Fruit fly (Drosophila melanogaster) whole organism, adult: ENCODE measurements around the gene prd.

Source experiments
- CG11617 ChIP-seq: fragments of 200-800 bp; sonication (Bioruptor generic); optimal IDR thresholded peaks from 2 replicates; lab custom pipeline; 2017; ENCODE audit warnings: mild to moderate bottlenecking, missing biosample characterization, missing genetic modification reagents, missing genetic modification characterization
- CG12768 ChIP-seq: fragments of 200-800 bp; sonication (Bioruptor generic); optimal IDR thresholded peaks from 2 replicates; lab custom pipeline; 2017; ENCODE audit warnings: missing biosample characterization, missing genetic modification characterization, mild to moderate bottlenecking, moderate library complexity, missing genetic modification reagents
- CG14711 ChIP-seq: fragments of 200-800 bp; sonication (Bioruptor generic); optimal IDR thresholded peaks from 2 replicates; lab custom pipeline; 2018; ENCODE audit warnings: missing biosample characterization, mild to moderate bottlenecking, missing genetic modification characterization, moderate library complexity
- CG1620 ChIP-seq: fragments of 200-800 bp; sonication (Bioruptor generic); optimal IDR thresholded peaks from 2 replicates; lab custom pipeline; 2016; ENCODE audit warnings: missing biosample characterization, missing genetic modification characterization
- CG33017 ChIP-seq: fragments of 200-800 bp; sonication (Bioruptor generic); optimal IDR thresholded peaks from 2 replicates; lab custom pipeline; 2018; ENCODE audit warnings: missing biosample characterization, mild to moderate bottlenecking, missing genetic modification characterization, moderate library complexity
- CG5204 ChIP-seq: fragments of 200-800 bp; sonication (Bioruptor generic); optimal IDR thresholded peaks from 2 replicates; lab custom pipeline; 2016; ENCODE audit warnings: missing biosample characterization, missing genetic modification characterization
- CG7045 ChIP-seq: fragments of 200-800 bp; sonication (Bioruptor generic); optimal IDR thresholded peaks from 2 replicates; lab custom pipeline; 2017; ENCODE audit warnings: missing biosample characterization, mild to moderate bottlenecking, missing genetic modification characterization
- CG7101 ChIP-seq: fragments of 200-800 bp; sonication (Bioruptor generic); optimal IDR thresholded peaks from 2 replicates; lab custom pipeline; 2018; ENCODE audit warnings: missing biosample characterization, mild to moderate bottlenecking, missing genetic modification characterization, moderate library complexity
- Clk ChIP-seq: fragments of 200-800 bp; sonication (Bioruptor generic); optimal IDR thresholded peaks from 2 replicates; lab custom pipeline; 2017; ENCODE audit warnings: missing biosample characterization, missing genetic modification characterization
- Crg-1 ChIP-seq: fragments of 200-800 bp; sonication (Bioruptor generic); optimal IDR thresholded peaks from 2 replicates; lab custom pipeline; 2016; ENCODE audit warnings: missing biosample characterization, missing genetic modification characterization
- Hr96 ChIP-seq: fragments of 200-800 bp; sonication (Bioruptor generic); optimal IDR thresholded peaks from 2 replicates; lab custom pipeline; 2016; ENCODE audit warnings: missing biosample characterization, missing genetic modification characterization
- Mnt ChIP-seq: fragments of 200-800 bp; sonication (Bioruptor generic); optimal IDR thresholded peaks from 2 replicates; lab custom pipeline; 2016; ENCODE audit warnings: missing biosample characterization, mild to moderate bottlenecking, missing genetic modification characterization
- bab1 ChIP-seq: fragments of 200-800 bp; sonication (Bioruptor generic); optimal IDR thresholded peaks from 3 replicates; lab custom pipeline; 2019; ENCODE audit warnings: missing biosample characterization, mild to moderate bottlenecking, missing genetic modification characterization, moderate library complexity
- cic ChIP-seq: fragments of 200-800 bp; sonication (Bioruptor generic); optimal IDR thresholded peaks from 2 replicates; lab custom pipeline; 2017; ENCODE audit warnings: missing biosample characterization, mild to moderate bottlenecking, missing genetic modification characterization, moderate library complexity
- cnc ChIP-seq, 2 experiments: fragments of >200 bp; optimal IDR thresholded peaks; 2 replicates each; lab custom pipeline; 2017
- kay ChIP-seq: fragments of 200-800 bp; sonication (Bioruptor generic); peaks from one replicate; lab custom pipeline; 2016; ENCODE audit warnings: missing biosample characterization, missing genetic modification characterization, borderline replicate concordance
- ovo ChIP-seq: fragments of 200-800 bp; sonication (Bioruptor generic); optimal IDR thresholded peaks from 2 replicates; lab custom pipeline; 2016; ENCODE audit warnings: missing biosample characterization, missing genetic modification characterization
- pad ChIP-seq: fragments of 200-800 bp; sonication (Bioruptor generic); optimal IDR thresholded peaks from 3 replicates; lab custom pipeline; 2017; ENCODE audit warnings: missing biosample characterization, missing genetic modification characterization, mild to moderate bottlenecking, moderate library complexity, missing genetic modification reagents
- tj ChIP-seq: fragments of 200-800 bp; sonication (Bioruptor generic); optimal IDR thresholded peaks from 3 replicates; lab custom pipeline; 2017; ENCODE audit warnings: missing biosample characterization, mild to moderate bottlenecking, missing genetic modification characterization, moderate library complexity
- toe ChIP-seq: fragments of 200-800 bp; sonication (Bioruptor generic); optimal IDR thresholded peaks from 2 replicates; lab custom pipeline; 2016; ENCODE audit warnings: missing biosample characterization, missing genetic modification characterization

The prd gene

DNA sequence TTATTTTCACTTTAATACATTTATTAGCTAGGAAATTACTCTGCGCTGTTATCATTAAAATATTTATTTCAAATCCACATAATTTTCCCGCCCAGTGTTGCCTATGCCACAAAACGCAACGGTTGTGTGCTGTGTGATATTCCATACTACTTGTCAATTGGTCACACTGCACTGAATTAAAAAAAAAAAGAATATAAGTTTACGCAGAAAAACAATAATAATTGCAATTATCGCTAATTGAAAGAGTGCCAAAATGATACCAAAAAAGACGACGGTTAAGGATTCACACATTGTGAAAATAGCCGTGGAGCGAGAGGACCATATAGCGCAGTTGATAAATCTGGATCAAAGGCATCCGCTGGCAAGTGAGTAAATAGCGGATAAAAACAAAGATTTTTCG, 12.1 kb upstream of the prd start, which contains the start of gene Ced-12:
TSS of gene Ced-12 (plus strand) at position 141 of the 400 bp plus-strand sequence.
- TF ChIP-seq toe (GFP tag; lab: Kevin White, UChicago), result no peak
- no peak for TF ChIP-seq CG33017
- peak; percentile 26 for TF ChIP-seq CG11617 (GFP tag; lab: Kevin White, UChicago)
- TF ChIP-seq Hr96 (GFP tag; lab: Kevin White, UChicago), result no peak
- no peak for TF ChIP-seq CG1620 (GFP tag; lab: Kevin White, UChicago)
- TF ChIP-seq cnc (optimal IDR thresholded peaks at IDR 0.05; lab: Kevin White, UChicago), result no peak
- TF ChIP-seq CG7101 (tag; lab: Kevin White, UChicago), result no peak
- TF ChIP-seq Crg-1 (GFP tag; lab: Kevin White, UChicago), result no peak
- no peak for TF ChIP-seq CG7045 (GFP tag; lab: Kevin White, UChicago)
- no peak for TF ChIP-seq CG12768 (GFP tag; lab: Kevin White, UChicago)
- TF ChIP-seq Clk (GFP tag; lab: Kevin White, UChicago), result no peak
- peak; percentile 26 for TF ChIP-seq bab1 (GFP tag; lab: Kevin White, UChicago)
- TF ChIP-seq Mnt (GFP tag; lab: Kevin White, UChicago), result no peak
- TF ChIP-seq cic, result no peak
- peak; percentile 10 for TF ChIP-seq CG14711 (tag; lab: Kevin White, UChicago)
- no peak for TF ChIP-seq kay
- TF ChIP-seq pad (GFP tag; lab: Kevin White, UChicago), result no peak
- no peak for TF ChIP-seq ovo
- TF ChIP-seq CG5204 (GFP tag; lab: Kevin White, UChicago), result no peak
- TF ChIP-seq tj (GFP tag; lab: Kevin White, UChicago), result no peak

DNA sequence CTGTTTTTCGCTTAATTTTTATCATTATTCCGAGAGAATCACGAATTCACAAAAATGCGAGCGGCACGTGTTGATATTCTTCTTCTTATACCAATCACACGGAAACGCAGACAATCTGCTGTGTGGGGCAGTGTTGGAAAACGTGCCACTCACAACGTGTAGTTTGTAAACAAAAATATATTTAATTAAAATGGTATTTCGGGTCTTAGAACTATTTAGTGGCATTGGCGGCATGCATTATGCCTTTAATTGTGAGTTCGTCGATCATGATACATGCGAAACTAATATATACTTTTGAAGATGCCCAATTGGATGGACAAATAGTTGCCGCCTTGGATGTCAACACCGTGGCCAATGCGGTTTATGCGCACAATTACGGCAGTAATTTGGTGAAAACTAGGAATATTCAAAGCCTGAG, 10.8 kb upstream of the prd start, which contains the start of the genes CG6712 and Mt2:
TSS of gene CG6712 (minus strand) at position 116 of the 418 bp plus-strand sequence.
TSS of gene Mt2 (plus strand) at position 130 of the 418 bp plus-strand sequence.
- TF ChIP-seq pad (GFP tag; lab: Kevin White, UChicago), result peak; percentile 19
- TF ChIP-seq CG7045 (GFP tag; lab: Kevin White, UChicago), result no peak
- TF ChIP-seq cic, result peak; percentile 11
- no peak for TF ChIP-seq tj (GFP tag; lab: Kevin White, UChicago)
- TF ChIP-seq Mnt (GFP tag; lab: Kevin White, UChicago), result peak; percentile 99
- no peak for TF ChIP-seq CG5204 (GFP tag; lab: Kevin White, UChicago)
- TF ChIP-seq bab1 (GFP tag; lab: Kevin White, UChicago), result peak; percentile 1
- no peak for TF ChIP-seq CG33017
- no peak for TF ChIP-seq ovo
- peak; percentile 28 for TF ChIP-seq Crg-1 (GFP tag; lab: Kevin White, UChicago)
- no peak for TF ChIP-seq toe (GFP tag; lab: Kevin White, UChicago)
- TF ChIP-seq CG14711 (tag; lab: Kevin White, UChicago), result no peak
- TF ChIP-seq kay, result no peak
- no peak for TF ChIP-seq cnc (optimal IDR thresholded peaks at IDR 0.05; lab: Kevin White, UChicago)
- TF ChIP-seq CG11617 (GFP tag; lab: Kevin White, UChicago), result no peak
- TF ChIP-seq CG1620 (GFP tag; lab: Kevin White, UChicago), result no peak
- no peak for TF ChIP-seq Hr96 (GFP tag; lab: Kevin White, UChicago)
- no peak for TF ChIP-seq Clk (GFP tag; lab: Kevin White, UChicago)
- TF ChIP-seq CG12768 (GFP tag; lab: Kevin White, UChicago), result peak; percentile 2
- peak; percentile 31 for TF ChIP-seq CG7101 (tag; lab: Kevin White, UChicago)

DNA sequence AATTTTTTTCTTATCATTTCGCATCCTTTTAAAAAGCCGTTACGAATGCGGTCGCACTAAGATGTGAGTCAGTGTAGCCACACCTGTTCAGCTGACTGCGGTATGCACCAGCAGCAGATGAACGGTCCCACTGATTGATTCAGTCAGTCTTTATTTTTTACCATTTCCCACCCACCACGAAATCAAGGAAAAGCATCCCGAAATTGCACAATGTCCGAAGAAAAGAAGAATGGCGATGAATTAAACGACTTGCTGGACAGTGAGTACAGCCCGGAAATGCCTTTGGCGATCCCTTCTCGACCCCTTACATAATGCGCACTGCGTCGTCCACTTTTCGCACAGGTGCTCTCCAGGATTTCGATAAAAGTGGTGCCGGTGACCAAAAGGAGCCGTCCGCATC, 8.0 kb upstream of the prd start:
- TF ChIP-seq CG5204 (GFP tag; lab: Kevin White, UChicago) (no peak), bab1 (GFP tag; lab: Kevin White, UChicago) (peak; percentile 44), cic (no peak), Mnt (GFP tag; lab: Kevin White, UChicago) (peak; percentile 33)

DNA sequence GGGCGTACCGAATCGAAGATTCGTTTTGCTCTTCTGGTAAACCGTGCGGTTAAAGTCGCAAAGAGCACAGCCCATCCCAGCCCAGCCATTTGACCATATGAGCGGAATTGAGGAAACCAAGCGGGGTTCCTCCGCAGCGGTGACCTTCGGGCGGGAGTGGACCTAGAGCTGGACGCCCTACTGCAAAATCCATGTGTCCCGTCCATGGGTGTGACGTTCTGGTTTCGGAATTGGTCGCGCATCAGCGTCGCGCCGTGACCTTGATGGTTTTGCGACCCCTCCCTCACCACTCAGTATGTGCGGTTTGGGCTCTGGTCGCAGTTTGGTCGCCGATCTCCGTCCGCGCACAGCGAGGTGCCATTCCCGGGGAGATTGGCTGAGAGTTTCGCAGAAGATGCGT, 7.1 kb upstream of the prd start:
- TF ChIP-seq cic (no peak), Clk (GFP tag; lab: Kevin White, UChicago) (no peak), CG1620 (GFP tag; lab: Kevin White, UChicago) (no peak), Crg-1 (GFP tag; lab: Kevin White, UChicago) (no peak)

DNA sequence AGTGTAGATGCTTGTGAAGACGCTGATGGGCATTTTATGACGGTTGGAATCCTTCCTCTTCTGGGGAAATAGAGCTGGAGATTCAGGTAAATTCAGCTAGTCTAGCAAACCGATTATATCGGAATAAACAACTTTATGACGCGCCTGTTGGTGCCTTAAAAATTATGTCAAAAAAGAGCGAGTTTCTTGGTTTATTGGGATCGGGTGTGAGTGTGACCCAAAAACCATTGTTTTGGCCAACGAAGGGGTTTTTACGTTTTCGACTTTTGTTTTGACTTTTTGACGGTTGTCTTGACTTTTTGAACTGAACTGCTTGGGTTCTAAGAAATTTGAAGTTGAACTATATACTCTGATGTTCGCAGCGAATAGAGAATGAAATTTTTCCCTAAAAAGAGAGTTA, 6.4 kb upstream of the prd start:
- TF ChIP-seq toe (GFP tag; lab: Kevin White, UChicago), result no peak
- TF ChIP-seq bab1 (GFP tag; lab: Kevin White, UChicago), result no peak
- TF ChIP-seq CG33017, result no peak
- no peak for TF ChIP-seq CG7045 (GFP tag; lab: Kevin White, UChicago)
- TF ChIP-seq kay, result no peak
- TF ChIP-seq CG5204 (GFP tag; lab: Kevin White, UChicago), result no peak
- no peak for TF ChIP-seq tj (GFP tag; lab: Kevin White, UChicago)
- TF ChIP-seq CG14711 (tag; lab: Kevin White, UChicago), result no peak
- no peak for TF ChIP-seq cnc (optimal IDR thresholded peaks at IDR 0.05; lab: Kevin White, UChicago)
- TF ChIP-seq CG7101 (tag; lab: Kevin White, UChicago), result no peak
- TF ChIP-seq CG1620 (GFP tag; lab: Kevin White, UChicago), result no peak
- no peak for TF ChIP-seq CG12768 (GFP tag; lab: Kevin White, UChicago)
- TF ChIP-seq Hr96 (GFP tag; lab: Kevin White, UChicago), result no peak
- no peak for TF ChIP-seq pad (GFP tag; lab: Kevin White, UChicago)
- TF ChIP-seq Clk (GFP tag; lab: Kevin White, UChicago), result no peak
- no peak for TF ChIP-seq Crg-1 (GFP tag; lab: Kevin White, UChicago)
- no peak for TF ChIP-seq CG11617 (GFP tag; lab: Kevin White, UChicago)

DNA sequence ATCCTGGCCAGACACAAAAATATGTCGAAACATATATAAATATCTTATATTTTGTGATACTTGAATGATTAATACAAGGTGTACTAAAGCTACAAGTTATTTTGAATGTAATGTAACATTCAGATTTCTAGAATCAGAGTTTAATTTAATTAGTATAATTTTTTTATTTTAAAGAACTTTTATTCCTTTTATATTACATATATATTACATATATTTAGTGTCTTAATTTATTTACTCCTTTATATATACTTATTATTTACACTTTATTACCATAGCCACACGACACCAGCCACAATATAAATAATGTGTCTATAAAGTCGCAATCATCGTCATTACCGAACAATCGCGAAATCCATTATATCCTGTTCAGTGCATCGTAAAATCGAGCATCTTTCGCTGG, 5.9 kb upstream of the prd start, which contains the start of gene Pex19:
TSS of gene Pex19 (plus strand) at position 301 of the 400 bp plus-strand sequence.
- TF ChIP-seq Mnt (GFP tag; lab: Kevin White, UChicago) (no peak), toe (GFP tag; lab: Kevin White, UChicago) (no peak), cic (no peak), ovo (no peak), kay (no peak), Clk (GFP tag; lab: Kevin White, UChicago) (no peak), CG33017 (no peak), CG12768 (GFP tag; lab: Kevin White, UChicago) (no peak), Crg-1 (GFP tag; lab: Kevin White, UChicago) (no peak), CG11617 (GFP tag; lab: Kevin White, UChicago) (no peak), Hr96 (GFP tag; lab: Kevin White, UChicago) (no peak), CG7101 (tag; lab: Kevin White, UChicago) (no peak), CG7045 (GFP tag; lab: Kevin White, UChicago) (no peak), CG14711 (tag; lab: Kevin White, UChicago) (no peak), bab1 (GFP tag; lab: Kevin White, UChicago) (no peak), cnc (optimal IDR thresholded peaks at IDR 0.05; lab: Kevin White, UChicago) (no peak), CG1620 (GFP tag; lab: Kevin White, UChicago) (no peak), CG5204 (GFP tag; lab: Kevin White, UChicago) (no peak), pad (GFP tag; lab: Kevin White, UChicago) (no peak)
